Fruit fly (Drosophila melanogaster): ENCODE data around the gene CG9130.

CG9130 gene

DNA sequence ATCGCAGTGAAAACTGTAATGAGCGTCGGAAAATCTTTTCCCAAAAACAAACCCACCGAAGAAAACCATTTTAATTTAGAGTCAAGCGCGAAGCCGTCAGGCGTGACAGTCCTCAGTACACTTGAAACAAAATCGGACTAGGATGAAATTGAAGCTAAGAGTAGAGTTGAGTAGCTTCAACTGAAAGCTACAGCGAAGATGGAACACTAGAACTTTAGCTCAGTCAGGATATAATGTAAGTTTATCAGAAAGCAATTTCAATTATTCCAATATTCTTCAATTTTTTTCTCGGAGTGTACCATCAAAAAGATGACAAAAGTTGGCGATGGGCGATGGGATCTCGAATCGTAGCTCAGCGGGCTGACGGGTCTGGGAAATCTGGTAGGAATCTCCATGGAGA is 35.4 kb upstream of the CG9130 start:
- no peak for TF ChIP-seq CrebA (GFP tag; optimal IDR thresholded peaks at IDR 0.05; ENCODE audit: borderline replicate concordance)
- no peak for TF ChIP-seq foxo (GFP tag; optimal IDR thresholded peaks at IDR 0.05)
- no peak for TF ChIP-seq Hnf4 (GFP tag; optimal IDR thresholded peaks at IDR 0.05)
- no peak for TF ChIP-seq pan (optimal IDR thresholded peaks at IDR 0.05)
- no peak for TF ChIP-seq HLH106 (tag; optimal IDR thresholded peaks at IDR 0.05)
- TF ChIP-seq dsf (GFP tag; optimal IDR thresholded peaks at IDR 0.05; ENCODE audit: borderline replicate concordance) = no peak
- TF ChIP-seq CG32264 (GFP tag; optimal IDR thresholded peaks at IDR 0.05) = no peak
- no peak for TF ChIP-seq sv (GFP tag; optimal IDR thresholded peaks at IDR 0.05)
- no peak for TF ChIP-seq N (GFP tag; optimal IDR thresholded peaks at IDR 0.05)

dm6 chr3L:1218596-1218995 is 33.2 kb upstream of the CG9130 start, which contains the start of gene LysP:
Gene LysP, minus strand, starts transcription at chr3L:1218696.
- peak in 1 of 2 experiments; percentile 3 for TF ChIP-seq foxo (GFP tag; optimal IDR thresholded peaks at IDR 0.05)
- TF ChIP-seq br (GFP tag; optimal IDR thresholded peaks at IDR 0.05) = no peak
- TF ChIP-seq h (GFP tag; optimal IDR thresholded peaks at IDR 0.05) = peak; percentile 4
- no peak for TF ChIP-seq Myc (optimal IDR thresholded peaks at IDR 0.05)

DNA sequence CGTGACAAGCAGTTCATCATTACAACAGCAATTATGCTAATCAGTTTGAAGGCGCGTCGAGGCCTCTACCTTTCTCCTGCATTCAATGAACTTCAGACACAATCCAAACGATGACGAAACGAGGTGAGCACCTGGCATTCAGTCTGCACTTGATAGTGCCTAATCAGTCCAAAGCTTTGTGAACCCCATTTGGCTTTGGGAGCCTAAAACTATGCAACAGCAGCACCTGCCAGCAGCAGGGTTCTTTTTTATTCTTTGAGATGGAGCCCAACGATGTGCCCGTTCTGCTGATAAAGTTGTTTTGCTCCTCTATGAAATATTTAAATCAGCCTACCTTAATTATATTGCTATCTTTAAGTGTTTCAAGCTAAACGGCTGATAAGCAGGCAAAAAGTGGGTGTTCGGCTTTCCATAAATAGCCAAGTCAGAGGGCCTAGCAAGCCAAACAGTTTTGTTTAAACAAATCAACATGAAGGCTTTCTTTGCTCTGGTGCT is 24.5 kb upstream of the CG9130 start, which contains the start of gene LysS:
Gene LysS, plus strand, starts transcription at position 445 of the 495 bp plus-strand sequence.
- TF ChIP-seq dl (GFP tag; optimal IDR thresholded peaks at IDR 0.05; ENCODE audit: insufficient read depth in 1 of 2, partially characterized antibody in 2 of 2) = no peak
- no peak for TF ChIP-seq Rel (GFP tag; optimal IDR thresholded peaks at IDR 0.05)
- TF ChIP-seq Rel (tag; optimal IDR thresholded peaks at IDR 0.05) = peak; percentile 91

DNA sequence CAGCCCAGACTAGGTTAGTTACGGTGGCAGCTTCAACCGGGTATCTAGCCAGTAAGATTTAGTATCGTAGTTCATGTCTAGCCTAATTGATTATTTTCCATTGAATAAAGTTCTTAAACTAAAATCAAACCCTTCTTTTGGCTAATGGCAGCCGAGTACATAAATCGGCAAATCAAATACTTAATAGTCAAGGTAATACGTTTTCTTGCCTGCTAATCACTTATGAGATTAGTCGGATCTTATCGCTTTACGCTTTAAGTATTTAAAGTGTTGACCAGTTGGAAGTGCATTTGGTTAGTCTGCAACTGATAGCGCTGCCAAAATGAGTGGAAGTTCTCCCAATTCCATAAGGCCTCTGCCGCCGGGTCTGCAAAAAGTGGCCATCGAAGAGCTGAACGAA is 19.2 kb upstream of the CG9130 start, which contains the start of gene CG33965:
Gene CG33965, plus strand, starts transcription at position 301 of the 400 bp plus-strand sequence.
- no peak for TF ChIP-seq woc (GFP tag; optimal IDR thresholded peaks at IDR 0.05)
- TF ChIP-seq Hr83 (GFP tag; optimal IDR thresholded peaks at IDR 0.05; ENCODE audit: poor library complexity, severe bottlenecking) = no peak
- TF ChIP-seq h (GFP tag; optimal IDR thresholded peaks at IDR 0.05) = no peak
- no peak for TF ChIP-seq foxo (GFP tag; optimal IDR thresholded peaks at IDR 0.05)
- no peak for TF ChIP-seq jim (GFP tag; optimal IDR thresholded peaks at IDR 0.05)
- no peak for TF ChIP-seq HLH106 (tag; optimal IDR thresholded peaks at IDR 0.05)
- no peak for TF ChIP-seq CG32264 (GFP tag; optimal IDR thresholded peaks at IDR 0.05)
- no peak for TF ChIP-seq Dfd (GFP tag; optimal IDR thresholded peaks at IDR 0.05)
- no peak for TF ChIP-seq CG9705 (GFP tag; optimal IDR thresholded peaks at IDR 0.05)
- no peak for TF ChIP-seq Hr78 (GFP tag; optimal IDR thresholded peaks at IDR 0.05)
- TF ChIP-seq brk (GFP tag; optimal IDR thresholded peaks at IDR 0.05) = no peak
- TF ChIP-seq Rel (GFP tag; optimal IDR thresholded peaks at IDR 0.05) = no peak
- no peak for TF ChIP-seq Rel (tag; optimal IDR thresholded peaks at IDR 0.05)

dm6 chr3L:1233830-1234229 is 18.0 kb upstream of the CG9130 start, which contains the start of gene CG33966:
Gene CG33966, plus strand, starts transcription at chr3L:1234130.
- TF ChIP-seq Dif (GFP tag; optimal IDR thresholded peaks at IDR 0.05; ENCODE audit: partially characterized antibody) (no peak), pan (optimal IDR thresholded peaks at IDR 0.05) (no peak), Hnf4 (GFP tag; optimal IDR thresholded peaks at IDR 0.05) (no peak), Hr83 (GFP tag; optimal IDR thresholded peaks at IDR 0.05; ENCODE audit: poor library complexity, severe bottlenecking) (no peak), Hr78 (GFP tag; optimal IDR thresholded peaks at IDR 0.05) (no peak), ey (GFP tag; optimal IDR thresholded peaks at IDR 0.05) (no peak), sage (GFP tag; optimal IDR thresholded peaks at IDR 0.05) (no peak), Myc (optimal IDR thresholded peaks at IDR 0.05) (no peak), dsf (GFP tag; optimal IDR thresholded peaks at IDR 0.05; ENCODE audit: borderline replicate concordance) (no peak)

- TF ChIP-seq dmrt93B (GFP tag; optimal IDR thresholded peaks at IDR 0.05) (no peak), Mio (GFP tag; optimal IDR thresholded peaks at IDR 0.05) (no peak)
Measured at dm6 chr3L:1235426-1235825, 16.4 kb upstream of the CG9130 start, which contains the start of gene galene. Gene galene, plus strand, starts transcription at chr3L:1235726.

DNA sequence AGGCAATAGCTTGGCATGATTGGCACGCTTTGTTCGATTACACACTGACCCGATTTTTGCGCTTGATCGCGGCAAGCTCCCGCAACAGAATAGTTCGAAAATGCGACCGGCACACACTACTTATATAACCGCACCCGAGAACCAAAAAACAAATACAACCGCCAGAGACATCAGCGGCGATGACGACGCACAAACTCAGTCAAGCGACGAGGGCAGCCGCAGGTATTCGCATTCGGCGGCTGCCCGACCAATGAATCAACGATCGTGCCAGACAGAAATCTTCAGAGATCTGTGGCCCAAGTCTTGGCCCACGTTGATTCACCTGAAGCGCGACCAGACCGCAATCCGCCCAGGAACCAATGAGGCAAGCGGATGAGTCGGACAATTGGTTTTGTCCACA is 13.6 kb upstream of the CG9130 start, which contains the start of gene CG9192:
Gene CG9192, minus strand, starts transcription at position 101 of the 400 bp plus-strand sequence.
- no peak for TF ChIP-seq foxo (GFP tag; optimal IDR thresholded peaks at IDR 0.05)
- TF ChIP-seq CG32264 (GFP tag; optimal IDR thresholded peaks at IDR 0.05) = no peak
- no peak for TF ChIP-seq Mio (GFP tag; optimal IDR thresholded peaks at IDR 0.05)
- no peak for TF ChIP-seq pan (optimal IDR thresholded peaks at IDR 0.05)
- no peak for TF ChIP-seq woc (GFP tag; optimal IDR thresholded peaks at IDR 0.05)
- no peak for TF ChIP-seq Sp1 (GFP tag; optimal IDR thresholded peaks at IDR 0.05)
- TF ChIP-seq rgr (GFP tag; optimal IDR thresholded peaks at IDR 0.05) = no peak
- no peak for TF ChIP-seq Vsx2 (GFP tag; optimal IDR thresholded peaks at IDR 0.05; ENCODE audit: partially characterized antibody)
- TF ChIP-seq CG9705 (GFP tag; optimal IDR thresholded peaks at IDR 0.05) = no peak
- no peak for TF ChIP-seq Jra (GFP tag; optimal IDR thresholded peaks at IDR 0.05)
- TF ChIP-seq psq (GFP tag; optimal IDR thresholded peaks at IDR 0.05) = no peak
- TF ChIP-seq usp (GFP tag; optimal IDR thresholded peaks at IDR 0.05) = no peak
- TF ChIP-seq Dfd (GFP tag; optimal IDR thresholded peaks at IDR 0.05) = no peak
- no peak for TF ChIP-seq Dif (GFP tag; optimal IDR thresholded peaks at IDR 0.05; ENCODE audit: partially characterized antibody)
- no peak for TF ChIP-seq HLH106 (tag; optimal IDR thresholded peaks at IDR 0.05)
- no peak for TF ChIP-seq lola (GFP tag; optimal IDR thresholded peaks at IDR 0.05)
- no peak for TF ChIP-seq OdsH (GFP tag; optimal IDR thresholded peaks at IDR 0.05)
- TF ChIP-seq dmrt93B (GFP tag; optimal IDR thresholded peaks at IDR 0.05) = no peak
- no peak for TF ChIP-seq ey (GFP tag; optimal IDR thresholded peaks at IDR 0.05)

Measured in whole organism, wandering third instar larva.